Worm (Caenorhabditis elegans) whole organism, young adult: ENCODE data around the gene nsy-1.

ENCODE experiments used
- K11D2.4 ChIP-seq: fragments of 200-800 bp; sonication (Bioruptor generic); IDR thresholded peaks from 2 replicates; pipeline ENCODE4 v1.3.6; 2022; ENCODE audit warnings: missing genetic modification reagents, missing genetic modification characterization, missing compliant biosample characterization
- ama-1 ChIP-seq, 3 experiments: fragments of 150-350 bp in 1 of 3; sonication (generic microtip) in 2 of 3; optimal IDR thresholded peaks; 2 replicates each; lab custom pipeline; 2014 to 2018; ENCODE audit warnings: missing biosample characterization in 2 of 3, missing genetic modification characterization in 2 of 3, missing genetic modification reagents in 2 of 3
- unc-62 ChIP-seq: fragments of 150-350 bp; optimal IDR thresholded peaks from 2 replicates; lab custom pipeline; 2014; ENCODE audit warnings: missing biosample characterization, missing genetic modification reagents, missing genetic modification characterization
- ztf-28 ChIP-seq: fragments of 200-800 bp; sonication (Bioruptor generic); IDR thresholded peaks from 2 replicates; pipeline ENCODE4 v1.3.6; 2022; ENCODE audit warnings: missing genetic modification reagents, missing genetic modification characterization, missing compliant biosample characterization

DNA sequence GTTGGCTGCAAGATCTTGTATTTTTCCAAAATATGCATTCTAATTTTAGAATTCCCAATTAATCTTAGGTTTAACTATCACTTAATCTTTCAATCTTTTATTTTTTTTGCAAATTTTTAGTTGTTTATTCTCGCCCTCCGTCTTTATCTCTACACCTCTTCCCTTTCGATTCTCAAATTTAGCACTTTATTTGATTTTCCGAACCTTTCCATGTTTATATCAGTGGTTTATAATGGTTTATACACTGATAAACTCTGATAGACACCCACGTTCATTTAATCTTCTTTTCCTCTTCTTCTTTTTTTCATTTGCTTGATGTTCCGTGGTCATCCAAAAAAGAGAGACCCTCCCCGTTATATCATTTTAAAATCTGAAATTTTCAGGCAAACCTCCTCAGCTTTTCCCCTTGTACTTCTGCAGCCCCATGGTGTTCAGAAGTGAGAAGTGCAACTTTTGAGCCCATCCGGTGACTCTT, at the start of gene nsy-1, which contains the start of gene F59A6.13:
- no peak for TF ChIP-seq unc-62
- TF ChIP-seq ztf-28: no peak
- no peak for TF ChIP-seq K11D2.4 (GFP tag; lab: Robert Waterston, UW)
- no peak for TF ChIP-seq ama-1 (optimal IDR thresholded peaks at IDR 0.05; lab: Kevin White, UChicago)
- no peak for TF ChIP-seq ama-1 (GFP tag; optimal IDR thresholded peaks at IDR 0.05; lab: Kevin White, UChicago)
